Worm (Caenorhabditis elegans) whole organism, young adult: ENCODE results near the gene kap-1.

Experiments used
- ceh-91 ChIP-seq: fragments of 200-800 bp; sonication (Bioruptor generic); IDR thresholded peaks from 2 replicates; pipeline ENCODE4 v1.3.6; 2022; ENCODE audit warnings: missing genetic modification reagents, missing genetic modification characterization, missing compliant biosample characterization
- mel-28 ChIP-seq: sonication (generic microtip); optimal IDR thresholded peaks from 2 replicates; lab custom pipeline; 2016; ENCODE audit warnings: borderline replicate concordance, mild to moderate bottlenecking, missing genetic modification characterization, missing compliant biosample characterization
- unc-130 ChIP-seq: sonication (generic microtip); optimal IDR thresholded peaks from 2 replicates; lab custom pipeline; 2016; ENCODE audit warnings: missing genetic modification reagents, missing genetic modification characterization, missing compliant biosample characterization

DNA sequence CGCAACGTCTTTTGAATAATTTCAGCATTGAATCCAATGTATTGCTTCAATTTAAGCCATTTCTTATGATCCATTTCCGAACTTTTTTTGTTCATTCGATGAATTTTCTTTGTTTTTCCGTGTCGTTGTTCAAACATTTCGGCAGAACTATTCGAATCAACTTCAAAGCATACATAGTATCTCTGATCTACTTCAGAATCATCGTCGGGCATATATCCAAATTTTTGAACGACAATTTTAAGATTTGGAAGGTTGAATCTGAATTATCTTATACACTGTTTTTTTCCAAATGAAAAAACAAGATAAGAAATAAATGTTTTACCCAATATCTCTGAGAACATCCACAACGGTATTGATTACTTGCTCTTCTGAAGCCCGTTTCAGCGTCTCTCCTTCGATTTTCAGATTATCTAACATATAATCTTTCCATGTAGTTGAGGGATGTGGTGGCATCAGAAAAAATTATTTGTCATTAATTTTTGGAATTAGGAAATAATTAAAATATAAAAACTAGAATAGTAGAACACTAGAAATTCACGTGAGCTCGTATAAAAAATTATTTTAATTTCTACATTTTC, 9.4 kb upstream of the kap-1 start, which contains the start of gene lab-2:
- no peak for TF ChIP-seq ceh-91 (GFP tag; lab: Robert Waterston, UW)
- no peak for TF ChIP-seq unc-130 (GFP tag; lab: Kevin White, UChicago)
- no peak for TF ChIP-seq mel-28 (tag; lab: Kevin White, UChicago)
